Fruit fly (Drosophila melanogaster): ENCODE measurements around the gene Srr.
A peak's percentile ranks its signal among the peaks of the same experiment; 100 is the strongest.

Gene Srr

DNA sequence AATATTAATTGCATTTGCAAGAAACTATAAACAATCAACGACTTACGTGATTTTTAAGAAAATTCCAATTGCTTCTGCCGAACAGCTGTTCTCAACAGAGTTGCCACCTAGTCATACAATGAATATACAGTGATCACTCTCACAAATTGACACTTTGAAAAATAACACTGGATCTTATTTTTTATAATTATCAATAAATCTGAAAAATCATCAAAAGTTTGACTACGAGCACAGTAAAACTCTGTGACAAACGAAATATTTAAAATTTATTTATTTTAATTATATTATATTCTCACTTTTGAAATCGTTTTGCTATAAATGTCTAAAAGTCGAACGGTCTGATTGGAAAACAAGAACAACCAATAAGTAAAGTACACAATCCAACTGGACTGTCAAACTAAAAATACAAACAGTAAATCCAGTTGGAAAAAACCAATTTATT, 34.8 kb downstream of the Srr start, which contains the start of gene CG34117 (continued):
- TF ChIP-seq eg (GFP tag; IDR thresholded peaks at IDR 0.05) (peak; percentile 82), CG6792 (GFP tag; optimal IDR thresholded peaks at IDR 0.05) (peak; percentile 74), CG8119 (GFP tag; IDR thresholded peaks at IDR 0.05) (peak; percentile 65; the same call in 2 of the 3 replicates), Blimp-1 (GFP tag; optimal IDR thresholded peaks at IDR 0.05) (peak; percentile 40), CG16779 (tag; optimal IDR thresholded peaks at IDR 0.05) (peak; percentile 18), Lpt (GFP tag; optimal IDR thresholded peaks at IDR 0.05) (peak; percentile 45), Sox15 (GFP tag; optimal IDR thresholded peaks at IDR 0.05) (peak; percentile 42), pdm3 (GFP tag; optimal IDR thresholded peaks at IDR 0.05) (peak; percentile 76), Ets21C (GFP tag; optimal IDR thresholded peaks at IDR 0.05) (peak; percentile 60), Sox102F (GFP tag; optimal IDR thresholded peaks at IDR 0.05) (peak; percentile 65), Hr38 (GFP tag; optimal IDR thresholded peaks at IDR 0.05) (no peak), Eip78C (GFP tag) (peak; percentile 83), OdsH (GFP tag; optimal IDR thresholded peaks at IDR 0.05) (peak; percentile 79), vri (GFP tag; optimal IDR thresholded peaks at IDR 0.05) (peak; percentile 43), Gug (GFP tag; IDR thresholded peaks at IDR 0.05) (peak; percentile 61), dsx (GFP tag; optimal IDR thresholded peaks at IDR 0.05; ENCODE audit: poor library complexity, severe bottlenecking) (peak; percentile 66), fd85E (GFP tag; optimal IDR thresholded peaks at IDR 0.05) (no peak), Eip93F (GFP tag; optimal IDR thresholded peaks at IDR 0.05) (peak; percentile 40), CG9139 (GFP tag; optimal IDR thresholded peaks at IDR 0.05) (no peak), CG31627 (GFP tag; optimal IDR thresholded peaks at IDR 0.05) (peak; percentile 80), CG34406 (GFP tag; optimal IDR thresholded peaks at IDR 0.05) (peak; percentile 72), cyc (GFP tag; optimal IDR thresholded peaks at IDR 0.05) (peak; percentile 67), CG6854 (GFP tag; optimal IDR thresholded peaks at IDR 0.05) (peak; percentile 17), CG11762 (GFP tag; optimal IDR thresholded peaks at IDR 0.05; ENCODE audit: insufficient read depth) (peak; percentile 41), CG6276 (GFP tag; optimal IDR thresholded peaks at IDR 0.05) (no peak), Hr4 (GFP tag; optimal IDR thresholded peaks at IDR 0.05) (peak; percentile 76)

DNA sequence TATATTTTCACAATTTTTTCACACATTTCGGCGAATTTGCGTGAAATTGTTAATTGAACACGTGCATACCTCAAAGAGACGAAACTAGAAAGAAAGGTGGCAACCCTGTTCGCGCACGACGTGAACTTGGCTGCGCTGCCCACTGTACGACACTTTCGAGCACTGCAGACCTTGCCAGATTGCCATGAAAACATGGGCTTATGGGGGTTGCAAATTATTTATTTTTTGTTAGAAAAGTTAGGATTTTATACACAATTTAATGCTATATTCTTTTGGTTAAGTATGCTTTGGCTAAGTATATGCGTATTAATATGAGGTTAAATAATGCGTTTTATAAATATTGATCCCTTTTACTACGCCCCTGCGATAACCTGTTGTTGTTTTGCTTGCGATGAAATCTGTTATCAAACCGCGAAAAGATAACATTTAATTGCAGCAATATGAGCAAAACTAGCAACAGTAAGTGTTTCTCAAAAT, 36.0 kb downstream of the Srr start, which contains the start of the genes RpL34b and CG8132:
RpL34b (minus strand) TSS at position 100 of the 477 bp plus-strand sequence.
CG8132 (plus strand) TSS at position 369 of the 477 bp plus-strand sequence.
- peak; percentile 79 for TF ChIP-seq fd59A (GFP tag; optimal IDR thresholded peaks at IDR 0.05)
- peak; percentile 82 for TF ChIP-seq CG1621 (tag; optimal IDR thresholded peaks at IDR 0.05)
- TF ChIP-seq CG10669 (GFP tag; optimal IDR thresholded peaks at IDR 0.05): peak; percentile 84
- TF ChIP-seq esn (GFP tag; optimal IDR thresholded peaks at IDR 0.05): peak; percentile 96
- TF ChIP-seq CG3032 (tag; optimal IDR thresholded peaks at IDR 0.05): peak; percentile 96
- peak; percentile 94 for TF ChIP-seq CG3919 (GFP tag; optimal IDR thresholded peaks at IDR 0.05)
- TF ChIP-seq Sox15 (GFP tag; optimal IDR thresholded peaks at IDR 0.05): peak; percentile 86
- TF ChIP-seq CG16779 (tag; optimal IDR thresholded peaks at IDR 0.05): peak; percentile 71
- TF ChIP-seq Sox14 (GFP tag; optimal IDR thresholded peaks at IDR 0.05): peak; percentile 92
- peak; percentile 96 for TF ChIP-seq CG31627 (GFP tag; optimal IDR thresholded peaks at IDR 0.05)
- TF ChIP-seq CG11762 (GFP tag; optimal IDR thresholded peaks at IDR 0.05; ENCODE audit: insufficient read depth): peak; percentile 84
- TF ChIP-seq Hr4 (GFP tag; optimal IDR thresholded peaks at IDR 0.05): peak; percentile 91
- TF ChIP-seq pdm3 (GFP tag; optimal IDR thresholded peaks at IDR 0.05): peak; percentile 94
- TF ChIP-seq Eip93F (GFP tag; optimal IDR thresholded peaks at IDR 0.05): peak; percentile 88
- peak; percentile 97 for TF ChIP-seq eg (GFP tag; IDR thresholded peaks at IDR 0.05)
- peak; percentile 90 for TF ChIP-seq CG11902 (GFP tag; optimal IDR thresholded peaks at IDR 0.05)
- peak; percentile 86 for TF ChIP-seq net (GFP tag; optimal IDR thresholded peaks at IDR 0.05)
- TF ChIP-seq dsx (GFP tag; optimal IDR thresholded peaks at IDR 0.05; ENCODE audit: poor library complexity, severe bottlenecking): peak; percentile 81
- TF ChIP-seq Gug (GFP tag; IDR thresholded peaks at IDR 0.05): peak; percentile 96
- peak; percentile 86 for TF ChIP-seq dac (GFP tag; optimal IDR thresholded peaks at IDR 0.05)
- TF ChIP-seq achi (GFP tag; optimal IDR thresholded peaks at IDR 0.05): peak; percentile 89
- peak; percentile 78 for TF ChIP-seq CG9139 (GFP tag; optimal IDR thresholded peaks at IDR 0.05)
- peak; percentile 88 for TF ChIP-seq CG34406 (GFP tag; optimal IDR thresholded peaks at IDR 0.05)
- TF ChIP-seq Ets21C (GFP tag; optimal IDR thresholded peaks at IDR 0.05): peak; percentile 93
- TF ChIP-seq salr (GFP tag; optimal IDR thresholded peaks at IDR 0.05): peak; percentile 76 to 89
- peak; percentile 92 for TF ChIP-seq Sox102F (GFP tag; optimal IDR thresholded peaks at IDR 0.05)
- TF ChIP-seq CG6163 (GFP tag; IDR thresholded peaks at IDR 0.05): peak; percentile 91
- peak; percentile 95 for TF ChIP-seq svp (GFP tag)
- TF ChIP-seq CG6808 (GFP tag; optimal IDR thresholded peaks at IDR 0.05): peak; percentile 84
- TF ChIP-seq CG11294 (GFP tag; IDR thresholded peaks at IDR 0.05): peak; percentile 82
- TF ChIP-seq CG7368 (GFP tag; optimal IDR thresholded peaks at IDR 0.05): peak; percentile 83
- peak; percentile 97 for TF ChIP-seq lz (GFP tag; optimal IDR thresholded peaks at IDR 0.05)
- TF ChIP-seq Smox (GFP tag; optimal IDR thresholded peaks at IDR 0.05): peak; percentile 91
- peak; percentile 84 for TF ChIP-seq Ets96B (tag; optimal IDR thresholded peaks at IDR 0.05)
- TF ChIP-seq CG8119 (GFP tag; IDR thresholded peaks at IDR 0.05): peak; percentile 86
- peak; percentile 39 for TF ChIP-seq Hr38 (GFP tag; optimal IDR thresholded peaks at IDR 0.05)
- peak; percentile 86 for TF ChIP-seq CG8632 (GFP tag; optimal IDR thresholded peaks at IDR 0.05)
- TF ChIP-seq Eip78C (GFP tag): peak; percentile 96
- peak; percentile 88 for TF ChIP-seq CG6854 (GFP tag; optimal IDR thresholded peaks at IDR 0.05)

Data from whole organism, prepupa.